Fruit fly (Drosophila melanogaster): ENCODE results near the gene CG10472.

DNA sequence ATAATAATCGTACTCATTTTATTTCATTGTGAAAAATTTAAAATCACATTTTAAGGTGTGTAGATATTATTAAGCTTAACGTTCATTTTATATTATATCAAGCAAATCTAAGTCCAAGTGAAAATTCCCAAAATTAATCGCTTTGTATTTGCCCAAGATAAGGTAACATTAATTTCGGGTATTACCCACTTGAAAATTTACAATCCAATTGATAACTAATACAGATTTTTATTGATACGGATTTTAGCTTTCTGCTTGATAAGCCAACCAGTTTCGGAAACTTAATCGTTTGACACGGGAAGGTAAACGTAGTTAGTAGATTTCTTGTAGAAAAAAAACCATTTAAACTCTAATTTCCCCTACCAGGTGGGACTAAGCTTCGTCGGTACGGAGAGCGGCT, 29.7 kb downstream of the CG10472 start:
- no peak for TF ChIP-seq CG5204 (GFP tag; optimal IDR thresholded peaks at IDR 0.05)
- TF ChIP-seq Mnt (GFP tag; optimal IDR thresholded peaks at IDR 0.05) = no peak
